Worm (Caenorhabditis elegans) whole organism, L2 larva: ENCODE measurements around the gene ttr-46.
A peak's percentile ranks its signal among the peaks of the same experiment; 100 is the strongest.

ENCODE experiments used
- C34F6.9 ChIP-seq: fragments of 150-350 bp; optimal IDR thresholded peaks from 2 replicates; lab custom pipeline; 2014; ENCODE audit warnings: missing biosample characterization, missing genetic modification characterization
- F13H6.1 ChIP-seq: sonication (generic microtip); optimal IDR thresholded peaks from 2 replicates; lab custom pipeline; 2016; ENCODE audit warnings: missing genetic modification characterization, missing compliant biosample characterization
- R02D3.7 ChIP-seq: fragments of 150-350 bp; optimal IDR thresholded peaks from 2 replicates; lab custom pipeline; 2014; ENCODE audit warnings: missing biosample characterization, missing genetic modification characterization
- Y55F3AM.14 ChIP-seq: fragments of 200-800 bp; sonication (Bioruptor generic); optimal IDR thresholded peaks from 2 replicates; lab custom pipeline; 2018; ENCODE audit warnings: mild to moderate bottlenecking, missing genetic modification characterization, missing compliant biosample characterization
- ZK546.5 ChIP-seq: sonication (generic microtip); optimal IDR thresholded peaks from 2 replicates; lab custom pipeline; 2017; ENCODE audit warnings: missing biosample characterization, missing genetic modification characterization
- alr-1 ChIP-seq: fragments of 150-350 bp; optimal IDR thresholded peaks from 2 replicates; lab custom pipeline; 2014; ENCODE audit warnings: missing biosample characterization, missing genetic modification characterization
- ama-1 ChIP-seq: fragments of 150-350 bp; optimal IDR thresholded peaks from 2 replicates; lab custom pipeline; 2018; ENCODE audit warnings: inconsistent platforms
- blmp-1 ChIP-seq: sonication (generic microtip); optimal IDR thresholded peaks from 2 replicates; lab custom pipeline; 2017; ENCODE audit warnings: missing genetic modification characterization, mild to moderate bottlenecking, missing compliant biosample characterization, antibody characterized with exemption, moderate library complexity; ENCODE audit not compliant: insufficient read depth
- ceh-16 ChIP-seq: fragments of 150-350 bp; optimal IDR thresholded peaks from 2 replicates; lab custom pipeline; 2014; ENCODE audit warnings: missing biosample characterization, missing genetic modification characterization
- dmd-4 ChIP-seq: sonication (generic microtip); optimal IDR thresholded peaks from 2 replicates; lab custom pipeline; 2017; ENCODE audit warnings: missing biosample characterization, missing genetic modification characterization
- egl-27 ChIP-seq: sonication (generic microtip); optimal IDR thresholded peaks from 3 replicates; lab custom pipeline; 2017; ENCODE audit warnings: missing biosample characterization, missing genetic modification reagents, missing genetic modification characterization
- elt-3 ChIP-seq: sonication (generic microtip); optimal IDR thresholded peaks from 2 replicates; lab custom pipeline; 2017; ENCODE audit warnings: missing biosample characterization, missing genetic modification characterization
- fos-1 ChIP-seq: fragments of 150-350 bp; optimal IDR thresholded peaks from 2 replicates; lab custom pipeline; 2014; ENCODE audit warnings: missing biosample characterization, missing genetic modification characterization
- gmeb-1 ChIP-seq: fragments of 150-350 bp; optimal IDR thresholded peaks from 2 replicates; lab custom pipeline; 2014; ENCODE audit warnings: missing biosample characterization, missing genetic modification characterization
- lin-11 ChIP-seq: fragments of 150-350 bp; sonication (generic microtip); optimal IDR thresholded peaks from 2 replicates; lab custom pipeline; 2014; ENCODE audit warnings: missing biosample characterization, missing genetic modification characterization, inconsistent platforms, mixed read lengths
- lin-39 ChIP-seq: fragments of 150-350 bp; optimal IDR thresholded peaks from 2 replicates; lab custom pipeline; 2014; ENCODE audit warnings: missing biosample characterization, missing genetic modification reagents, missing genetic modification characterization
- mab-5 ChIP-seq: fragments of 150-350 bp; optimal IDR thresholded peaks from 2 replicates; lab custom pipeline; 2014; ENCODE audit warnings: missing biosample characterization, missing genetic modification characterization
- mbf-1 ChIP-seq: sonication (generic microtip); optimal IDR thresholded peaks from 2 replicates; lab custom pipeline; 2017; ENCODE audit warnings: missing biosample characterization, missing genetic modification characterization
- mdl-1 ChIP-seq, 2 experiments: fragments of 150-350 bp in 1 of 2; sonication (generic microtip) in 1 of 2; optimal IDR thresholded peaks; 2 replicates each; lab custom pipeline; 2017; ENCODE audit warnings: missing biosample characterization in 2 of 2, missing genetic modification characterization in 2 of 2
- nhr-10 ChIP-seq: sonication (generic microtip); optimal IDR thresholded peaks from 2 replicates; lab custom pipeline; 2017; ENCODE audit warnings: missing biosample characterization, missing genetic modification characterization
- nhr-12 ChIP-seq: fragments of 150-350 bp; optimal IDR thresholded peaks from 2 replicates; lab custom pipeline; 2014; ENCODE audit warnings: missing biosample characterization, missing genetic modification characterization
- nhr-129 ChIP-seq: fragments of 150-350 bp; optimal IDR thresholded peaks from 2 replicates; lab custom pipeline; 2014; ENCODE audit warnings: missing biosample characterization, missing genetic modification characterization
- nhr-21 ChIP-seq: fragments of 150-350 bp; optimal IDR thresholded peaks from 2 replicates; lab custom pipeline; 2014; ENCODE audit warnings: missing biosample characterization, missing genetic modification characterization
- nhr-23 ChIP-seq: fragments of 150-350 bp; optimal IDR thresholded peaks from 2 replicates; lab custom pipeline; 2014; ENCODE audit warnings: missing biosample characterization, missing genetic modification reagents, missing genetic modification characterization
- nhr-237 ChIP-seq: fragments of 150-350 bp; optimal IDR thresholded peaks from 2 replicates; lab custom pipeline; 2014; ENCODE audit warnings: missing biosample characterization, missing genetic modification characterization
- nhr-6 ChIP-seq: fragments of 150-350 bp; optimal IDR thresholded peaks from 2 replicates; lab custom pipeline; 2014; ENCODE audit warnings: missing biosample characterization, missing genetic modification characterization
- peb-1 ChIP-seq: fragments of 150-350 bp; optimal IDR thresholded peaks from 2 replicates; lab custom pipeline; 2014; ENCODE audit warnings: missing biosample characterization, missing genetic modification characterization
- sem-4 ChIP-seq: fragments of 150-350 bp; optimal IDR thresholded peaks from 2 replicates; lab custom pipeline; 2014; ENCODE audit warnings: missing biosample characterization, missing genetic modification reagents, missing genetic modification characterization
- skn-1 ChIP-seq: sonication (generic microtip); optimal IDR thresholded peaks from 2 replicates; lab custom pipeline; 2017; ENCODE audit warnings: missing biosample characterization, missing genetic modification characterization
- sma-3 ChIP-seq: sonication (generic microtip); optimal IDR thresholded peaks from 2 replicates; lab custom pipeline; 2016; ENCODE audit warnings: missing genetic modification reagents, missing genetic modification characterization, missing compliant biosample characterization
- sma-9 ChIP-seq, 2 experiments: fragments of 150-350 bp in 1 of 2; sonication (generic microtip) in 1 of 2; optimal IDR thresholded peaks; 2 replicates each; lab custom pipeline; 2014 to 2016; ENCODE audit warnings: missing genetic modification characterization in 2 of 2, mild to moderate bottlenecking in 1 of 2, missing biosample characterization in 1 of 2, missing compliant biosample characterization in 1 of 2, missing genetic modification reagents in 1 of 2, moderate library complexity in 1 of 2
- snpc-4 ChIP-seq: fragments of 150-350 bp; optimal IDR thresholded peaks from 2 replicates; lab custom pipeline; 2014; ENCODE audit warnings: missing biosample characterization, missing genetic modification characterization
- unc-55 ChIP-seq: fragments of 150-350 bp; sonication (generic microtip); optimal IDR thresholded peaks from 3 replicates; lab custom pipeline; 2014; ENCODE audit warnings: missing biosample characterization, missing genetic modification reagents, missing genetic modification characterization
- zag-1 ChIP-seq: fragments of 150-350 bp; optimal IDR thresholded peaks from 2 replicates; lab custom pipeline; 2014; ENCODE audit warnings: missing biosample characterization, missing genetic modification characterization
- ztf-11 ChIP-seq: sonication (generic microtip); optimal IDR thresholded peaks from 2 replicates; lab custom pipeline; 2017; ENCODE audit warnings: missing biosample characterization, missing genetic modification characterization

Gene ttr-46

DNA sequence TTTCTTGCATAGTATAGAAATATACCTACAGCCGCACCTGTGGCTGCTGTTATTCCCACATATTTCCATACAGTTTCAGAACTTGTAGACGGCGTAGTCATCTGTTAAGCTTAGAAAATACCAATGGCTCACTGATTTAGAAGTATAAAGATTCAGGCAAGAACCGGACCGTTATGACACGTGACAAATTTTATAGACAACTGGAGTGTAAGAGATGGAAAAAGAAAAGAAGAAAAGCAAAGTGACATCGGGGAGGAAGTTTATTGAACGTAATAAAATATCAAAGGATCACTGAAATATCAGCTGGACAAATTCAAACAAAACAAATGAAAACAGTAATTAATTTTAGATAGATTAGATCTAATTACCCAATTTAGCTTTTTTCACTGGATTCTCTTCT is 35.1 kb downstream of the ttr-46 start, which contains the start of gene rmd-2:
Gene rmd-2, minus strand, starts transcription at position 101 of the 400 bp plus-strand sequence.
- peak; percentile 1 for TF ChIP-seq nhr-129 (tag; lab: Kevin White, UChicago)
- TF ChIP-seq ama-1: no peak
- no peak for TF ChIP-seq R02D3.7 (tag; lab: Kevin White, UChicago)

DNA sequence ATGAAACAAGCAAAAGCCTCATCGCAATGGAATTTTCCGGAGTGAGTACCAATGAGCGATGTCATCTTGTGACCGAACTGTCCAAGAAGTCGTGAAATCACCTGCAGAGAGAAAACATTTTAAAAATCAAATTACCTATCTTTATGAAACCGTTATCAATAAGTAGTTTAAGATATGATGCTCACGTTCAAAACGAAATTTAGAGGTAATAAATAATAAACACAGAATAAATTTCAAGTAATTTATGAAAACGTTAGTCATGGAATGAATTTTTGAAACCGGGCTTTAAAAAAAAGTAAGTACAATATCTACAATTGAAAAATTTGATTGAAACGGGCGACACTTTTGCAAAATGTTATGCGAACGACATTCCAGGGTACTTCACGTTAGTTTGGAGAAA is 36.7 kb downstream of the ttr-46 start, which contains the start of gene C27H6.8:
Gene C27H6.8, minus strand, starts transcription at position 101 of the 400 bp plus-strand sequence.
- no peak for TF ChIP-seq zag-1 (tag; lab: Kevin White, UChicago)
- TF ChIP-seq blmp-1 (tag; lab: Kevin White, UChicago): no peak
- TF ChIP-seq nhr-12: no peak
- TF ChIP-seq mdl-1 (tag; optimal IDR thresholded peaks at IDR 0.05; lab: Kevin White, UChicago): no peak
- TF ChIP-seq ZK546.5 (tag; lab: Kevin White, UChicago): no peak
- TF ChIP-seq lin-11: no peak
- no peak for TF ChIP-seq C34F6.9
- TF ChIP-seq nhr-21 (tag; lab: Kevin White, UChicago): no peak
- TF ChIP-seq elt-3 (tag; lab: Kevin White, UChicago): no peak
- no peak for TF ChIP-seq F13H6.1 (tag; lab: Kevin White, UChicago)
- no peak for TF ChIP-seq nhr-23 (tag; lab: Kevin White, UChicago)
- no peak for TF ChIP-seq nhr-237 (tag; lab: Kevin White, UChicago)
- no peak for TF ChIP-seq ceh-16
- TF ChIP-seq egl-27 (tag; lab: Kevin White, UChicago): no peak
- TF ChIP-seq peb-1 (tag; lab: Kevin White, UChicago): no peak

DNA sequence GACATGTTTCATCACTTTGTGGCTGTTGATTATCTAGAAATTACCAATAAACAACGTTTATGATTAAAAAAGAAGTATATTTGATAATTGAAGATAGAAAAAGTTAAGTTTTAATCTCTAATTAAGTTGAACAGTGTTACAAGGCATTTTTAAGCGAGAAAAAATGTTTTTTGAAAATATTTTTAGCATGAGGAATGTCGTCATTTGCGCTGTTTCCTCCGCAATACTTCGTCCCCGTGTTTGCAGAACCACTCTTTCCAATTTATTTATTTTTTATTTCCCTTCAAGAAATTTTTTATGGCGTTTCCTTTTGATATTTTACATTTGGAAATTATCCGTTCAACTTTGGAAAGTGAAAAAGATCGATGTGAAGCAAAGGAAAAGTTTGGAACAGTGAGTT is 40.6 kb downstream of the ttr-46 start, which contains the start of the genes rde-1 and trpp-6:
Gene rde-1, minus strand, starts transcription at position 33 of the 400 bp plus-strand sequence.
Gene trpp-6, plus strand, starts transcription at position 286 of the 400 bp plus-strand sequence.
- TF ChIP-seq unc-55 (GFP tag; lab: Kevin White, UChicago) (peak; percentile 55), sma-3 (no peak), zag-1 (tag; lab: Kevin White, UChicago) (no peak), ZK546.5 (tag; lab: Kevin White, UChicago) (no peak), gmeb-1 (peak; percentile 15), R02D3.7 (tag; lab: Kevin White, UChicago) (no peak), mab-5 (tag; lab: Kevin White, UChicago) (no peak), lin-39 (no peak), C34F6.9 (peak; percentile 35)

ce11 chrV:9995791-9996190 is 44.8 kb downstream of the ttr-46 start, which contains the start of gene K08H10.6:
Gene K08H10.6 (minus strand): TSS chrV:9995891.
- TF ChIP-seq peb-1 (tag; lab: Kevin White, UChicago): no peak
- TF ChIP-seq sem-4 (tag; lab: Kevin White, UChicago): no peak
- no peak for TF ChIP-seq nhr-12
- TF ChIP-seq lin-39: no peak
- TF ChIP-seq nhr-237 (tag; lab: Kevin White, UChicago): no peak
- no peak for TF ChIP-seq nhr-23 (tag; lab: Kevin White, UChicago)
- no peak for TF ChIP-seq lin-11
- no peak for TF ChIP-seq alr-1 (tag; lab: Kevin White, UChicago)
- no peak for TF ChIP-seq zag-1 (tag; lab: Kevin White, UChicago)
- TF ChIP-seq nhr-10: no peak
- TF ChIP-seq Y55F3AM.14 (GFP tag; lab: Kevin White, UChicago): no peak
- no peak for TF ChIP-seq gmeb-1
- no peak for TF ChIP-seq R02D3.7 (tag; lab: Kevin White, UChicago)
- TF ChIP-seq nhr-129 (tag; lab: Kevin White, UChicago): no peak
- TF ChIP-seq nhr-6 (tag; lab: Kevin White, UChicago): no peak
- TF ChIP-seq skn-1 (tag; lab: Kevin White, UChicago): no peak
- no peak for TF ChIP-seq sma-9 (GFP tag; optimal IDR thresholded peaks at IDR 0.05; lab: Kevin White, UChicago)
- no peak for TF ChIP-seq sma-9 (tag; optimal IDR thresholded peaks at IDR 0.05; lab: Kevin White, UChicago)
- no peak for TF ChIP-seq ztf-11 (tag; lab: Kevin White, UChicago)
- no peak for TF ChIP-seq egl-27 (tag; lab: Kevin White, UChicago)

DNA sequence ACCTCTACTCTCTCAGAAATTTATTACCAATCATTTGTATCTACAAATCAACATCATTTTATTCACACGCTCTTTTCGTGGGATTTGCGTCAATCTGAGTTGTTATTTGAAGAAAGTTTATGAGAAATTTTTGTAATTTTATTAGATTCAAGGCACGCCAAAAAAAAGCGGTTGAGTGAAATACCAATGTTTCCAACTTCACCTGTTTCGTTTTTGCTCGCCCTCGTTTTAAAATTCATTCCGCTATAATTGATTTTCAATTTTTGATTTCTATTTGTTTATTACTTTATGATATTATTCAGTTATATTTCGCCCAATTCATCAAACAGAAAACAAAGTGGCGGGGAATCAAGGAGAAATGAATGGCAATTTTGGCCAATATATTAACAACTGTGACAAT is 49.7 kb downstream of the ttr-46 start, which contains the start of gene K08H10.10:
Gene K08H10.10, plus strand, starts transcription at position 301 of the 400 bp plus-strand sequence.
- no peak for TF ChIP-seq snpc-4 (tag; lab: Kevin White, UChicago)
- TF ChIP-seq unc-55 (GFP tag; lab: Kevin White, UChicago): no peak
- TF ChIP-seq nhr-129 (tag; lab: Kevin White, UChicago): no peak
- no peak for TF ChIP-seq skn-1 (tag; lab: Kevin White, UChicago)
- no peak for TF ChIP-seq gmeb-1
- TF ChIP-seq fos-1 (tag; lab: Kevin White, UChicago): no peak
- TF ChIP-seq lin-11: no peak
- TF ChIP-seq zag-1 (tag; lab: Kevin White, UChicago): no peak
- TF ChIP-seq mdl-1 (tag; optimal IDR thresholded peaks at IDR 0.05; lab: Kevin White, UChicago): no peak
- no peak for TF ChIP-seq dmd-4 (tag; lab: Kevin White, UChicago)
- TF ChIP-seq ztf-11 (tag; lab: Kevin White, UChicago): no peak
- TF ChIP-seq mbf-1 (tag; lab: Kevin White, UChicago): no peak
- TF ChIP-seq, all 48 proteins: peak for 0
